Worm (Caenorhabditis elegans): Measurements from ENCODE around the gene F35A5.2.

- TF ChIP-seq pes-1 (GFP tag; IDR thresholded peaks at IDR 0.05), result no peak
- no peak for TF ChIP-seq flt-1 (GFP tag; IDR thresholded peaks at IDR 0.05)
- no peak for TF ChIP-seq ama-1 (optimal IDR thresholded peaks at IDR 0.05)
- TF ChIP-seq ceh-36 (tag; optimal IDR thresholded peaks at IDR 0.05), result no peak
- no peak for TF ChIP-seq hnd-1 (tag; optimal IDR thresholded peaks at IDR 0.05)
- TF ChIP-seq F13C5.2 (tag; optimal IDR thresholded peaks at IDR 0.05), result no peak
- no peak for TF ChIP-seq tra-4 (tag; optimal IDR thresholded peaks at IDR 0.05)
- TF ChIP-seq hmbx-1 (tag; optimal IDR thresholded peaks at IDR 0.05), result no peak
- TF ChIP-seq ets-7 (tag; optimal IDR thresholded peaks at IDR 0.05), result no peak
- TF ChIP-seq tbx-37 (GFP tag; conservative IDR thresholded peaks at IDR 0.05), result no peak
- no peak for TF ChIP-seq sea-1 (GFP tag; conservative IDR thresholded peaks at IDR 0.05)
- TF ChIP-seq scrt-1 (GFP tag; IDR thresholded peaks at IDR 0.05), result no peak
- TF ChIP-seq aly-1 (tag; optimal IDR thresholded peaks at IDR 0.05), result no peak
Measured at ce11 chrX:3807166-3807565, 2.2 kb downstream of the F35A5.2 start, which contains the start of gene F35A5.1.

All from whole organism, early embryonic.